Worm (Caenorhabditis elegans) whole organism, L4 larva: Measurements from ENCODE around the gene F10E9.11.
"Not testable (repeated sequence)": the region's sequence is repeated elsewhere in the genome, so short reads cannot be mapped to it uniquely, and the experiment has no call there.

Experiments
- T26A8.4 ChIP-seq: fragments of 200-800 bp; sonication (Bioruptor generic); IDR thresholded peaks from 2 replicates; pipeline ENCODE4 v1.3.6; 2022; ENCODE audit warnings: missing genetic modification characterization, missing compliant biosample characterization
- ZK337.2 ChIP-seq: fragments of 200-800 bp; sonication (Bioruptor generic); IDR thresholded peaks from 2 replicates; pipeline ENCODE4 v1.3.6; 2022; ENCODE audit warnings: missing genetic modification reagents, missing genetic modification characterization, missing compliant biosample characterization
- gei-8 ChIP-seq: fragments of 200-800 bp; sonication (Bioruptor generic); optimal IDR thresholded peaks from 2 replicates; lab custom pipeline; 2018; ENCODE audit warnings: mild to moderate bottlenecking, missing genetic modification characterization, missing compliant biosample characterization
- lin-39 ChIP-seq: fragments of 150-350 bp; optimal IDR thresholded peaks from 2 replicates; lab custom pipeline; 2014; ENCODE audit warnings: missing biosample characterization, missing genetic modification reagents, missing genetic modification characterization
- lir-3 ChIP-seq: sonication (generic microtip); optimal IDR thresholded peaks from 2 replicates; lab custom pipeline; 2016; ENCODE audit warnings: mild to moderate bottlenecking, missing genetic modification characterization, missing compliant biosample characterization
- mxl-2 ChIP-seq: fragments of 200-800 bp; sonication (Bioruptor generic); conservative IDR thresholded peaks from 2 replicates; pipeline ENCODE4 v1.3.6; 2022; ENCODE audit warnings: missing genetic modification reagents, missing genetic modification characterization, missing compliant biosample characterization
- nhr-10 ChIP-seq: fragments of 150-350 bp; optimal IDR thresholded peaks from 2 replicates; lab custom pipeline; 2014; ENCODE audit warnings: missing biosample characterization, missing genetic modification characterization
- nhr-76 ChIP-seq: fragments of 150-350 bp; optimal IDR thresholded peaks from 2 replicates; lab custom pipeline; 2014; ENCODE audit warnings: missing biosample characterization, missing genetic modification characterization
- zag-1 ChIP-seq: fragments of 150-350 bp; optimal IDR thresholded peaks from 2 replicates; lab custom pipeline; 2014; ENCODE audit warnings: missing biosample characterization, missing genetic modification characterization

ce11 chrIII:8339372-8339771 is 20.3 kb upstream of the F10E9.11 start, which contains the start of gene clc-28:
- TF ChIP-seq gei-8 (GFP tag; lab: Kevin White, UChicago); nhr-10; nhr-76 (tag; lab: Kevin White, UChicago); T26A8.4; ZK337.2 (GFP tag; lab: Robert Waterston, UW); lir-3 (tag; lab: Kevin White, UChicago); lin-39 (tag; lab: Kevin White, UChicago); mxl-2 (GFP tag; lab: Robert Waterston, UW); zag-1: not testable (repeated sequence)
